Worm (Caenorhabditis elegans): Measurements from ENCODE around the gene str-153.

- TF ChIP-seq unc-86 (tag; optimal IDR thresholded peaks at IDR 0.05) = no peak
- TF ChIP-seq nhr-11 (tag; optimal IDR thresholded peaks at IDR 0.05) = no peak
- TF ChIP-seq ceh-9 (tag; optimal IDR thresholded peaks at IDR 0.05) = no peak
- TF ChIP-seq sdc-2 (tag; optimal IDR thresholded peaks at IDR 0.05) = no peak
- no peak for TF ChIP-seq fkh-10 (GFP tag; optimal IDR thresholded peaks at IDR 0.05)
- no peak for TF ChIP-seq nhr-232 (tag; optimal IDR thresholded peaks at IDR 0.05)
- TF ChIP-seq hlh-30 (tag; optimal IDR thresholded peaks at IDR 0.05; ENCODE audit: insufficient read depth) = no peak
- TF ChIP-seq ref-2 (tag; optimal IDR thresholded peaks at IDR 0.05) = no peak
- TF ChIP-seq lin-11 (tag; optimal IDR thresholded peaks at IDR 0.05) = no peak
- no peak for TF ChIP-seq ceh-45 (GFP tag; IDR thresholded peaks at IDR 0.05)
- TF ChIP-seq hlh-13 (GFP tag; optimal IDR thresholded peaks at IDR 0.05) = no peak
- no peak for TF ChIP-seq pqm-1 (tag; optimal IDR thresholded peaks at IDR 0.05)
- TF ChIP-seq ceh-6 (GFP tag; optimal IDR thresholded peaks at IDR 0.05) = no peak
- no peak for TF ChIP-seq tbx-2 (tag; optimal IDR thresholded peaks at IDR 0.05)
Measured at ce11 chrIV:4889613-4890012, 44.6 kb upstream of the str-153 start, which contains the start of gene sgnh-1.

Measured in whole organism, late embryonic.